Worm (Caenorhabditis elegans) whole organism, young adult: ENCODE data around the gene cpz-2.

Experiments
- F37B4.10 ChIP-seq: fragments of 200-800 bp; sonication (Bioruptor generic); IDR thresholded peaks from 2 replicates; pipeline ENCODE4 v1.3.6; 2022; ENCODE audit warnings: missing genetic modification characterization, missing compliant biosample characterization
- F55B11.4 ChIP-seq: sonication (generic microtip); optimal IDR thresholded peaks from 2 replicates; lab custom pipeline; 2016; ENCODE audit warnings: missing compliant biosample characterization, missing genetic modification characterization, borderline replicate concordance; ENCODE audit not compliant: insufficient read depth
- Y79H2A.3 ChIP-seq: fragments of 200-800 bp; sonication (Bioruptor generic); conservative IDR thresholded peaks from 2 replicates; pipeline ENCODE4 v1.3.6; 2022; ENCODE audit warnings: missing genetic modification reagents, missing genetic modification characterization, missing compliant biosample characterization
- ZK185.1 ChIP-seq: sonication (generic microtip); optimal IDR thresholded peaks from 2 replicates; lab custom pipeline; 2016; ENCODE audit warnings: mild to moderate bottlenecking, missing genetic modification characterization, missing compliant biosample characterization; ENCODE audit not compliant: poor library complexity, severe bottlenecking
- ccch-3 ChIP-seq: fragments of 200-800 bp; sonication (Bioruptor generic); optimal IDR thresholded peaks from 2 replicates; lab custom pipeline; 2018; ENCODE audit warnings: mild to moderate bottlenecking, missing genetic modification characterization, missing compliant biosample characterization
- die-1 ChIP-seq: sonication (generic microtip); optimal IDR thresholded peaks from 2 replicates; lab custom pipeline; 2016; ENCODE audit warnings: missing genotype, mild to moderate bottlenecking, missing genetic modification characterization, missing compliant biosample characterization
- dpl-1 ChIP-seq: fragments of 150-350 bp; optimal IDR thresholded peaks from 2 replicates; lab custom pipeline; 2014; ENCODE audit warnings: missing biosample characterization, missing genetic modification reagents, missing genetic modification characterization
- madf-10 ChIP-seq: sonication (generic microtip); optimal IDR thresholded peaks from 2 replicates; lab custom pipeline; 2016; ENCODE audit warnings: mild to moderate bottlenecking, missing genetic modification characterization, missing compliant biosample characterization
- nfya-2 ChIP-seq: fragments of 200-800 bp; sonication (Bioruptor generic); IDR thresholded peaks from 2 replicates; pipeline ENCODE4 v1.3.6; 2022; ENCODE audit warnings: missing genetic modification reagents, missing genetic modification characterization, missing compliant biosample characterization
- pbrm-1 ChIP-seq: fragments of 200-800 bp; sonication (Bioruptor generic); IDR thresholded peaks from 2 replicates; pipeline ENCODE4 v1.3.6; 2022; ENCODE audit warnings: missing genetic modification reagents, missing genetic modification characterization, missing compliant biosample characterization
- somi-1 ChIP-seq: fragments of 200-800 bp; sonication (Bioruptor generic); optimal IDR thresholded peaks from 2 replicates; lab custom pipeline; 2018; ENCODE audit warnings: mild to moderate bottlenecking, missing genetic modification characterization, missing compliant biosample characterization
- tbp1 ChIP-seq: fragments of 200-800 bp; sonication (Bioruptor generic); optimal IDR thresholded peaks from 2 replicates; lab custom pipeline; 2018; ENCODE audit warnings: mild to moderate bottlenecking, missing genetic modification characterization, missing compliant biosample characterization
- unc-62 ChIP-seq: fragments of 150-350 bp; optimal IDR thresholded peaks from 2 replicates; lab custom pipeline; 2014; ENCODE audit warnings: missing biosample characterization, missing genetic modification reagents, missing genetic modification characterization

DNA sequence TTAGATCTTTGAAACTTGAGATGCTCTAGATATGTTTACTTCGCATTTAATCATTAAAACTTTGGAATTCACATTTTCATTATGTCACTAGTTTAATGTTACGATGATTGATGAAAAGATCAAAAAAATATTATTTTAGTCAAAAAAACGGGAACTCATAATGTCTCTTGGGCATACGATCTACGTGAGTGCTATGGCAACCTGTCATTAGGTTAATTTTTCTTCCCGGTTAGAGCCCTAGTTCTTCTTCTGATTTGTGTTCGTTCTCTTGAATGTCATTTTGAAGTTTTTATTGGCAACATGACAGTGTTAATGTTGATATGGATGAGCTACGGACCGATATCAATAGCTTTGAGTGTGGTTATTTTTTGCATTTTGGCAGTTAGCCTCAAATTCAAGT lies 17.6 kb upstream of the cpz-2 start, which contains the start of gene srg-46:
- no peak for TF ChIP-seq nfya-2 (GFP tag; lab: Robert Waterston, UW)
- TF ChIP-seq somi-1 = no peak
- TF ChIP-seq ZK185.1 (tag; lab: Kevin White, UChicago) = no peak
- no peak for TF ChIP-seq F37B4.10
- no peak for TF ChIP-seq dpl-1
- TF ChIP-seq tbp1 = no peak
- TF ChIP-seq madf-10 (tag; lab: Kevin White, UChicago) = no peak
- TF ChIP-seq die-1 (tag; lab: Kevin White, UChicago) = no peak
- no peak for TF ChIP-seq unc-62 (GFP tag; lab: Kevin White, UChicago)
- no peak for TF ChIP-seq pbrm-1 (GFP tag; lab: Robert Waterston, UW)
- no peak for TF ChIP-seq ccch-3 (GFP tag; lab: Kevin White, UChicago)
- no peak for TF ChIP-seq Y79H2A.3
- TF ChIP-seq F55B11.4 (tag; lab: Kevin White, UChicago) = no peak
